Fruit fly (Drosophila melanogaster) whole organism, embryonic: ENCODE measurements around the gene sing.
A peak's percentile ranks its signal among the peaks of the same experiment; 100 is the strongest.

Source experiments
- Abd-B ChIP-seq: fragments of 200-800 bp; sonication (Bioruptor generic); optimal IDR thresholded peaks from 2 replicates; lab custom pipeline; 2018; ENCODE audit warnings: missing biosample characterization, mild to moderate bottlenecking, missing genetic modification characterization, moderate library complexity
- CG12155 ChIP-seq: fragments of 200-800 bp; sonication (Bioruptor generic); optimal IDR thresholded peaks from 3 replicates; lab custom pipeline; 2016; ENCODE audit warnings: missing biosample characterization, missing genetic modification characterization
- CG13287 ChIP-seq: fragments of 200-800 bp; sonication (Bioruptor generic); IDR thresholded peaks from 2 replicates; pipeline ENCODE4 v1.3.6; 2022; ENCODE audit warnings: missing biosample characterization, missing genetic modification characterization; ENCODE audit not compliant: partially characterized antibody
- CG13624 ChIP-seq: fragments of 200-800 bp; sonication (Bioruptor generic); optimal IDR thresholded peaks from 2 replicates; lab custom pipeline; 2016; ENCODE audit warnings: missing biosample characterization, missing genetic modification characterization
- CG13775 ChIP-seq: fragments of 200-800 bp; sonication (Bioruptor generic); optimal IDR thresholded peaks from 3 replicates; lab custom pipeline; 2017; ENCODE audit warnings: missing biosample characterization, mild to moderate bottlenecking, missing genetic modification characterization
- CG14860 ChIP-seq: fragments of 200-800 bp; sonication (Bioruptor generic); IDR thresholded peaks from 3 replicates; pipeline ENCODE4 v1.3.6; 2022; ENCODE audit warnings: missing biosample characterization, missing genetic modification characterization; ENCODE audit not compliant: partially characterized antibody
- CG1603 ChIP-seq: fragments of 200-800 bp; sonication (Bioruptor generic); optimal IDR thresholded peaks from 2 replicates; lab custom pipeline; 2019; ENCODE audit warnings: missing biosample characterization, mild to moderate bottlenecking, missing genetic modification characterization, moderate library complexity
- CG17385 ChIP-seq: fragments of 200-800 bp; sonication (Bioruptor generic); optimal IDR thresholded peaks from 3 replicates; lab custom pipeline; 2018; ENCODE audit warnings: missing biosample characterization, mild to moderate bottlenecking, missing genetic modification characterization
- CG18764 ChIP-seq: fragments of 200-800 bp; sonication (Bioruptor generic); optimal IDR thresholded peaks from 3 replicates; lab custom pipeline; 2016; ENCODE audit warnings: missing biosample characterization, missing genetic modification characterization
- CG2199 ChIP-seq: fragments of 200-800 bp; sonication (Bioruptor generic); IDR thresholded peaks from 3 replicates; pipeline ENCODE4 v1.3.6; 2022; ENCODE audit warnings: missing biosample characterization, missing genetic modification characterization
- CG2712 ChIP-seq: fragments of 200-800 bp; optimal IDR thresholded peaks from 3 replicates; lab custom pipeline; 2019; ENCODE audit warnings: missing biosample characterization, mild to moderate bottlenecking, missing genetic modification characterization, moderate library complexity
- CG31388 ChIP-seq: fragments of 200-800 bp; sonication (Bioruptor generic); optimal IDR thresholded peaks from 2 replicates; lab custom pipeline; 2016; ENCODE audit warnings: missing biosample characterization, missing genetic modification characterization
- CG3847 ChIP-seq: fragments of 200-800 bp; sonication (Bioruptor generic); IDR thresholded peaks from 2 replicates; pipeline ENCODE4 v1.3.6; 2022; ENCODE audit warnings: missing biosample characterization, missing genetic modification characterization
- CG3995 ChIP-seq: fragments of 200-800 bp; sonication (Bioruptor generic); optimal IDR thresholded peaks from 3 replicates; lab custom pipeline; 2016; ENCODE audit warnings: missing biosample characterization, missing genetic modification characterization
- CG6175 ChIP-seq: fragments of 200-800 bp; sonication (Bioruptor generic); IDR thresholded peaks from 3 replicates; pipeline ENCODE4 v1.3.6; 2022; ENCODE audit warnings: missing biosample characterization, missing genetic modification characterization
- CG6791 ChIP-seq: fragments of 200-800 bp; sonication (Bioruptor generic); IDR thresholded peaks from 3 replicates; pipeline ENCODE4 v1.3.6; 2022; ENCODE audit warnings: missing biosample characterization, missing genetic modification characterization; ENCODE audit not compliant: partially characterized antibody
- CG7839 ChIP-seq: fragments of 200-800 bp; sonication (Bioruptor generic); optimal IDR thresholded peaks from 3 replicates; lab custom pipeline; 2018; ENCODE audit warnings: missing biosample characterization, mild to moderate bottlenecking, missing genetic modification characterization, moderate library complexity
- Chrac-16 ChIP-seq: fragments of 200-800 bp; sonication (Bioruptor generic); optimal IDR thresholded peaks from 3 replicates; lab custom pipeline; 2016; ENCODE audit warnings: missing biosample characterization, missing genetic modification characterization
- CkIIα-i1 ChIP-seq: fragments of 200-800 bp; sonication (Bioruptor generic); IDR thresholded peaks from 2 replicates; pipeline ENCODE4 v1.3.6; 2022; ENCODE audit warnings: missing biosample characterization, missing genetic modification characterization
- Dek ChIP-seq: fragments of 200-800 bp; sonication (Bioruptor generic); optimal IDR thresholded peaks from 3 replicates; lab custom pipeline; 2019; ENCODE audit warnings: missing biosample characterization, mild to moderate bottlenecking, missing genetic modification characterization, moderate library complexity
- ERR ChIP-seq: fragments of 200-800 bp; sonication (Bioruptor generic); optimal IDR thresholded peaks from 2 replicates; lab custom pipeline; 2016; ENCODE audit warnings: missing biosample characterization, missing genetic modification characterization
- Ets65A ChIP-seq: fragments of 200-800 bp; sonication (Bioruptor generic); peaks from one replicate; lab custom pipeline; 2016; ENCODE audit warnings: missing biosample characterization, missing genetic modification characterization
- H2.0 ChIP-seq: fragments of 200-800 bp; sonication (Bioruptor generic); IDR thresholded peaks from 2 replicates; pipeline ENCODE4 v1.3.6; 2022; ENCODE audit warnings: missing biosample characterization, missing genetic modification characterization
- HLH4C ChIP-seq: fragments of 200-800 bp; sonication (Bioruptor generic); IDR thresholded peaks from 3 replicates; pipeline ENCODE4 v1.3.6; 2022; ENCODE audit warnings: missing biosample characterization, missing genetic modification characterization; ENCODE audit not compliant: partially characterized antibody
- Hr51 ChIP-seq, 2 experiments: fragments of 200-800 bp; sonication (Bioruptor generic); optimal IDR thresholded peaks; 2 replicates in 1 of 2; 3 replicates in 1 of 2; lab custom pipeline; 2016 to 2018; ENCODE audit warnings: missing biosample characterization in 2 of 2, missing genetic modification characterization in 2 of 2, mild to moderate bottlenecking in 1 of 2, moderate library complexity in 1 of 2
- Med ChIP-seq: fragments of 200-800 bp; sonication (Bioruptor generic); peaks from one replicate; lab custom pipeline; 2016; ENCODE audit warnings: missing biosample characterization, missing genetic modification characterization, mild to moderate bottlenecking, inconsistent platforms, moderate library complexity
- Oli ChIP-seq: fragments of 200-800 bp; sonication (Bioruptor generic); optimal IDR thresholded peaks from 2 replicates; lab custom pipeline; 2018; ENCODE audit warnings: missing biosample characterization, mild to moderate bottlenecking, missing genetic modification characterization, moderate library complexity
- Opbp ChIP-seq: fragments of 200-800 bp; sonication (Bioruptor generic); IDR thresholded peaks from 3 replicates; pipeline ENCODE4 v1.3.6; 2022; ENCODE audit warnings: missing biosample characterization, missing genetic modification characterization; ENCODE audit not compliant: partially characterized antibody
- Sin3A ChIP-seq: fragments of >200 bp; optimal IDR thresholded peaks from 2 replicates; lab custom pipeline; 2018
- Stat92E ChIP-seq, 3 experiments: fragments of >200 bp in 2 of 3; fragments of 200-800 bp in 1 of 3; sonication (Bioruptor generic) in 1 of 3; optimal IDR thresholded peaks; 2 replicates each; lab custom pipeline; 2017 to 2019; ENCODE audit warnings: missing biosample characterization in 3 of 3, missing genetic modification characterization in 3 of 3, mild to moderate bottlenecking in 1 of 3, moderate library complexity in 1 of 3
- amos ChIP-seq: fragments of 200-800 bp; sonication (Bioruptor generic); IDR thresholded peaks from 2 replicates; pipeline ENCODE4 v1.3.6; 2022; ENCODE audit warnings: missing biosample characterization, missing genetic modification characterization; ENCODE audit not compliant: partially characterized antibody
- cg ChIP-seq: fragments of 200-800 bp; sonication (Bioruptor generic); optimal IDR thresholded peaks from 3 replicates; lab custom pipeline; 2019; ENCODE audit warnings: missing biosample characterization, mild to moderate bottlenecking, missing genetic modification characterization, moderate library complexity
- chif ChIP-seq, 2 experiments: fragments of 200-800 bp; sonication (Bioruptor generic); optimal IDR thresholded peaks; 3 replicates each; lab custom pipeline; 2016; ENCODE audit warnings: missing biosample characterization in 2 of 2, missing genetic modification characterization in 2 of 2
- chinmo ChIP-seq: fragments of 200-800 bp; sonication (Bioruptor generic); IDR thresholded peaks from 4 replicates; pipeline ENCODE4 v1.3.6; 2022; ENCODE audit warnings: missing biosample characterization, missing genetic modification characterization; ENCODE audit not compliant: partially characterized antibody
- chn ChIP-seq: fragments of 200-800 bp; sonication (Bioruptor generic); optimal IDR thresholded peaks from 2 replicates; lab custom pipeline; 2016; ENCODE audit warnings: missing biosample characterization, missing genetic modification characterization
- dm ChIP-seq: fragments of 200-800 bp; sonication (Bioruptor generic); optimal IDR thresholded peaks from 3 replicates; lab custom pipeline; 2016; ENCODE audit warnings: missing biosample characterization, missing genetic modification characterization
- en ChIP-seq: fragments of 200-800 bp; sonication (Bioruptor generic); optimal IDR thresholded peaks from 2 replicates; lab custom pipeline; 2016; ENCODE audit warnings: missing biosample characterization, missing genetic modification characterization
- gce ChIP-seq: fragments of 200-800 bp; sonication (Bioruptor generic); IDR thresholded peaks from 3 replicates; pipeline ENCODE4 v1.3.6; 2022; ENCODE audit warnings: missing biosample characterization, missing genetic modification characterization
- insv ChIP-seq, 2 experiments: fragments of 200-800 bp; sonication (Bioruptor generic); optimal IDR thresholded peaks; 3 replicates each; lab custom pipeline; 2016 to 2018; ENCODE audit warnings: missing biosample characterization in 2 of 2, missing genetic modification characterization in 2 of 2
- inv ChIP-seq: fragments of 200-800 bp; sonication (Bioruptor generic); IDR thresholded peaks from 2 replicates; pipeline ENCODE4 v1.3.6; 2022; ENCODE audit warnings: missing biosample characterization, missing genetic modification characterization; ENCODE audit not compliant: partially characterized antibody
- mld ChIP-seq: fragments of 200-800 bp; sonication (Bioruptor generic); IDR thresholded peaks from 3 replicates; pipeline ENCODE4 v1.3.6; 2022; ENCODE audit warnings: missing biosample characterization, missing genetic modification characterization; ENCODE audit not compliant: partially characterized antibody
- p53 ChIP-seq: fragments of 200-800 bp; sonication (Bioruptor generic); optimal IDR thresholded peaks from 2 replicates; lab custom pipeline; 2016; ENCODE audit warnings: missing biosample characterization, missing genetic modification characterization
- phol ChIP-seq: fragments of 200-800 bp; sonication (Bioruptor generic); optimal IDR thresholded peaks from 3 replicates; lab custom pipeline; 2018; ENCODE audit warnings: missing biosample characterization, mild to moderate bottlenecking, missing genetic modification characterization, moderate library complexity
- pzg ChIP-seq: fragments of 200-800 bp; sonication (Bioruptor generic); optimal IDR thresholded peaks from 3 replicates; lab custom pipeline; 2018; ENCODE audit warnings: missing biosample characterization, mild to moderate bottlenecking, missing genetic modification characterization, moderate library complexity
- shn ChIP-seq: fragments of 200-800 bp; sonication (Bioruptor generic); optimal IDR thresholded peaks from 3 replicates; lab custom pipeline; 2016; ENCODE audit warnings: missing biosample characterization, missing genetic modification characterization
- slp2 ChIP-seq: fragments of 200-800 bp; sonication (Bioruptor generic); optimal IDR thresholded peaks from 2 replicates; lab custom pipeline; 2016; ENCODE audit warnings: missing biosample characterization, missing genetic modification characterization
- sna ChIP-seq: fragments of 200-800 bp; sonication (Bioruptor generic); IDR thresholded peaks from 2 replicates; pipeline ENCODE4 v1.3.6; 2022; ENCODE audit warnings: missing biosample characterization, missing genetic modification characterization; ENCODE audit not compliant: partially characterized antibody
- usp ChIP-seq: fragments of >200 bp; optimal IDR thresholded peaks from 2 replicates; lab custom pipeline; 2017; ENCODE audit warnings: missing biosample characterization, missing genetic modification characterization

sing gene

DNA sequence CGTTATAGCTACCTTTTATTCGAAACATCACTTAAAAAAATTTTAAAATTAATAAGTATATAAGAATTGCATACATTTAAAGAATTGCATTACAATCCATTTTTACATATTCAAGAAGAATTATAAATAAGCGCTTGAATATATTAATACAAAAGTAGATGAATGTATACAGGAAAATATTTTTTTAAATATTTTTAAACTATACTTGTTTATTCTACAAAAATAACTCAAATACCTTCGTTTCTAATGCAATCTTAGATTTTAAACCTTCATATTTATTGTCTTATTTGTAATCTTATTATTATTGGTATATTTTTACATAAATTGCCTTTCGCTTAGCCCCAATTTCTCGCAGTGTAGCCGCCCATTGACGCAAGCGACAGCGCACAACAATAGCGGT lies 1.9 kb upstream of the sing start (continued):
- TF ChIP-seq usp (GFP tag; lab: Kevin White, UChicago): no peak
- TF ChIP-seq CG7839 (tag; lab: Kevin White, UChicago): peak; percentile 12
- TF ChIP-seq CG6175 (GFP tag; lab: Robert Waterston, UW): no peak
- TF ChIP-seq phol (tag; lab: Kevin White, UChicago): peak; percentile 6
- peak; percentile 2 for TF ChIP-seq Oli (tag; lab: Kevin White, UChicago)
- no peak for TF ChIP-seq CG13624
- TF ChIP-seq en (GFP tag; lab: Kevin White, UChicago): no peak
- peak; percentile 13 for TF ChIP-seq CG2712 (tag; lab: Kevin White, UChicago)
- TF ChIP-seq, all 482 proteins: peak for 20

- TF ChIP-seq CG6791 (GFP tag; lab: Robert Waterston, UW) (peak; percentile 75), Hr51 (GFP tag; optimal IDR thresholded peaks at IDR 0.05; lab: Kevin White, UChicago) (peak in 1 of 2 experiments; percentile 3), CG13775 (GFP tag; lab: Kevin White, UChicago) (no peak), chinmo (GFP tag; lab: Robert Waterston, UW) (peak; percentile 99), CG1603 (tag; lab: Kevin White, UChicago) (peak; percentile 66), insv (GFP tag; optimal IDR thresholded peaks at IDR 0.05; lab: Kevin White, UChicago) (peak in 1 of 2 experiments; percentile 20), CG18764 (GFP tag; lab: Kevin White, UChicago) (no peak), Chrac-16 (GFP tag; lab: Kevin White, UChicago) (no peak), dm (GFP tag; lab: Kevin White, UChicago) (peak; percentile 40), chn (peak; percentile 24), CG3847 (GFP tag; lab: Robert Waterston, UW) (peak; percentile 30), slp2 (GFP tag; lab: Kevin White, UChicago) (no peak), Med (peak; percentile 89), Abd-B (GFP tag; lab: Kevin White, UChicago) (peak; percentile 4), CG31388 (GFP tag; lab: Kevin White, UChicago) (no peak), CG17385 (GFP tag; lab: Kevin White, UChicago) (peak; percentile 78), mld (peak; percentile 70; the same call in 2 of the 3 replicates), CG12155 (GFP tag; lab: Kevin White, UChicago) (peak; percentile 99), Sin3A (lab: Kevin White, UChicago) (peak; percentile 48), CkIIα-i1 (GFP tag; lab: Robert Waterston, UW) (no peak), amos (GFP tag; lab: Robert Waterston, UW) (peak; percentile 77), Stat92E (GFP tag; optimal IDR thresholded peaks at IDR 0.05; lab: Kevin White, UChicago) (peak in 1 of 3 experiments; percentile 43), inv (GFP tag; lab: Robert Waterston, UW) (peak; percentile 67), gce (no peak), CG14860 (GFP tag; lab: Robert Waterston, UW) (peak; percentile 64), CG13287 (peak; percentile 77), Dek (tag; lab: Kevin White, UChicago) (peak; percentile 28), Opbp (GFP tag; lab: Robert Waterston, UW) (peak; percentile 84), Ets65A (GFP tag; lab: Kevin White, UChicago) (peak; percentile 92), sna (peak; percentile 55), p53 (GFP tag; lab: Kevin White, UChicago) (peak; percentile 45), H2.0 (no peak), chif (GFP tag; optimal IDR thresholded peaks at IDR 0.05; lab: Kevin White, UChicago) (peak; percentile 3 to 10), ERR (GFP tag; lab: Kevin White, UChicago) (peak; percentile 45), CG2199 (GFP tag; lab: Robert Waterston, UW) (peak; percentile 13; the same call in 1 of the 3 replicates), HLH4C (GFP tag; lab: Robert Waterston, UW) (peak; percentile 48; the same call in 2 of the 3 replicates), cg (GFP tag; lab: Kevin White, UChicago) (peak; percentile 13), pzg (GFP tag; lab: Kevin White, UChicago) (peak; percentile 59), CG3995 (peak; percentile 62), shn (GFP tag; lab: Kevin White, UChicago) (peak; percentile 41)
Observed at dm6 chrX:16683765-16684164, 4.7 kb downstream of the sing start, which contains the start of gene Axs. Gene Axs, minus strand, starts transcription at chrX:16683895.
